Worm (Caenorhabditis elegans) whole organism, mixed stage, embryonic: ENCODE measurements around the gene ZK1010.2.

Source experiments
- bed-3 ChIP-seq: fragments of 200-800 bp; sonication (Bioruptor generic); optimal IDR thresholded peaks from 3 replicates; lab custom pipeline; 2018; ENCODE audit warnings: mild to moderate bottlenecking, missing genetic modification characterization, moderate library complexity, missing compliant biosample characterization
- ceh-43 ChIP-seq: fragments of 200-800 bp; sonication (Bioruptor generic); optimal IDR thresholded peaks from 2 replicates; lab custom pipeline; 2018; ENCODE audit warnings: mild to moderate bottlenecking, missing genetic modification characterization, moderate library complexity, missing compliant biosample characterization
- cnd-1 ChIP-seq: fragments of 200-800 bp; sonication (Bioruptor generic); optimal IDR thresholded peaks from 2 replicates; lab custom pipeline; 2018; ENCODE audit warnings: mild to moderate bottlenecking, missing genetic modification characterization, missing compliant biosample characterization
- elt-3 ChIP-seq: fragments of 150-350 bp; optimal IDR thresholded peaks from 2 replicates; lab custom pipeline; 2014; ENCODE audit warnings: missing biosample characterization, missing genetic modification characterization
- hlh-1 ChIP-seq: fragments of 150-350 bp; optimal IDR thresholded peaks from 2 replicates; lab custom pipeline; 2014; ENCODE audit warnings: missing biosample characterization, missing genetic modification reagents, missing genetic modification characterization
- nhr-237 ChIP-seq: fragments of 150-350 bp; optimal IDR thresholded peaks from 2 replicates; lab custom pipeline; 2014; ENCODE audit warnings: missing biosample characterization, missing genetic modification characterization
- pha-4 ChIP-seq: fragments of 150-350 bp; optimal IDR thresholded peaks from 2 replicates; lab custom pipeline; 2018; ENCODE audit warnings: missing biosample characterization, missing genetic modification reagents, missing genetic modification characterization
- snpc-4 ChIP-seq: fragments of 150-350 bp; optimal IDR thresholded peaks from 2 replicates; lab custom pipeline; 2014; ENCODE audit warnings: missing biosample characterization, missing genetic modification characterization
- unc-120 ChIP-seq: sonication (generic microtip); optimal IDR thresholded peaks from 2 replicates; lab custom pipeline; 2017; ENCODE audit warnings: missing genetic modification characterization, missing compliant biosample characterization; ENCODE audit not compliant: poor library complexity, severe bottlenecking
- unc-62 ChIP-seq: fragments of 150-350 bp; optimal IDR thresholded peaks from 2 replicates; lab custom pipeline; 2014; ENCODE audit warnings: missing biosample characterization, missing genetic modification reagents, missing genetic modification characterization

DNA sequence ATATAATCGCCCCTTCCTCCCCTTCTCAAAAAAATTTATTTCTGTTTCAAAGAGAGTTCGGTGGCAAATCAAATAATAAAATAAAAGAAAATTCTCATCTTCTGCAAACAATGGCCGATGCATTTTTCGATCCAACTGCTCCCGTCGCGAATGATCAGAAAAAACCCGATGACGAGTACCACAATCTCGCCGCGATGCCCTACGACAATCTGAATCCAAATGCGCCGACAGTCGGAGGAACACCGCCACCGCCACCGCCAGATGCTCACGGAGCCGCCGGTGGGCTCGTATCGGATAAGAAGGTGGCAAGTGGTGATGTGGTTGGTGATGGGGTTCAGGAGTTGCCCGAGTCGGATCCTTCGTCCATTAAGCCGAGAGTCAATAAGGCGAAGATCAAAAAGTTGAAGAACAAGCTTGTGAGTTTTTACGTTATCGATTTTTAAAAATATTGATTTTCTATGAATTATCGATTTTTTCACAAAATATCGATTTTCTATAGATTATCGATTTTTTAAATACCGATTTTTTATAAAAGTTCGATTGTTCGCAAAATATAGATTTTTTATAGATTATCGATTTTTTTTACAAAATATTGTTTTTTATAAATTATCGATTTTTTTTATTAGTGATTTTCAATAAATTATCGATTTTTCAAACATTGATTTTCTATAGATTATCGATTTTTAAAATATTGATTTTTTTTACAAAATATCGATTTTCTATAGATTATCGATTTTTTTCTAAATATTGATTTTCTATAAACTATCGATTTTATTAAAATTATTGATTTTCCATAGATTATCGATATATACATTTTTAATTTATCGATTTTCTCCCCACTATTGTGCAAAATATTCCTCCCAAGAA is 26.1 kb downstream of the ZK1010.2 start, which contains the start of gene Y39E4A.1:
- TF ChIP-seq snpc-4 (no peak), ceh-43 (GFP tag; lab: Kevin White, UChicago) (no peak), unc-62 (no peak), bed-3 (GFP tag; lab: Kevin White, UChicago) (no peak), nhr-237 (tag; lab: Kevin White, UChicago) (no peak), pha-4 (tag; lab: Kevin White, UChicago) (no peak), elt-3 (tag; lab: Kevin White, UChicago) (no peak), hlh-1 (tag; lab: Kevin White, UChicago) (no peak), cnd-1 (no peak), unc-120 (no peak)
